Worm (Caenorhabditis elegans) whole organism, L2 larva: ENCODE results near the gene gei-14.

ENCODE experiments used
- C34F6.9 ChIP-seq: fragments of 150-350 bp; optimal IDR thresholded peaks from 2 replicates; lab custom pipeline; 2014; ENCODE audit warnings: missing biosample characterization, missing genetic modification characterization
- F13H6.1 ChIP-seq: sonication (generic microtip); optimal IDR thresholded peaks from 2 replicates; lab custom pipeline; 2016; ENCODE audit warnings: missing genetic modification characterization, missing compliant biosample characterization
- Y55F3AM.14 ChIP-seq: fragments of 200-800 bp; sonication (Bioruptor generic); optimal IDR thresholded peaks from 2 replicates; lab custom pipeline; 2018; ENCODE audit warnings: mild to moderate bottlenecking, missing genetic modification characterization, missing compliant biosample characterization
- alr-1 ChIP-seq: fragments of 150-350 bp; optimal IDR thresholded peaks from 2 replicates; lab custom pipeline; 2014; ENCODE audit warnings: missing biosample characterization, missing genetic modification characterization
- aly-2 ChIP-seq: fragments of 150-350 bp; optimal IDR thresholded peaks from 2 replicates; lab custom pipeline; 2014; ENCODE audit warnings: missing biosample characterization, missing genetic modification characterization
- ama-1 ChIP-seq: fragments of 150-350 bp; optimal IDR thresholded peaks from 2 replicates; lab custom pipeline; 2018; ENCODE audit warnings: inconsistent platforms
- blmp-1 ChIP-seq: sonication (generic microtip); optimal IDR thresholded peaks from 2 replicates; lab custom pipeline; 2017; ENCODE audit warnings: missing genetic modification characterization, mild to moderate bottlenecking, missing compliant biosample characterization, antibody characterized with exemption, moderate library complexity; ENCODE audit not compliant: insufficient read depth
- ceh-16 ChIP-seq: fragments of 150-350 bp; optimal IDR thresholded peaks from 2 replicates; lab custom pipeline; 2014; ENCODE audit warnings: missing biosample characterization, missing genetic modification characterization
- crh-2 ChIP-seq: sonication (generic microtip); optimal IDR thresholded peaks from 2 replicates; lab custom pipeline; 2017; ENCODE audit warnings: missing biosample characterization, missing genetic modification characterization
- egl-27 ChIP-seq: sonication (generic microtip); optimal IDR thresholded peaks from 3 replicates; lab custom pipeline; 2017; ENCODE audit warnings: missing biosample characterization, missing genetic modification reagents, missing genetic modification characterization
- elt-1 ChIP-seq: fragments of 150-350 bp; optimal IDR thresholded peaks from 2 replicates; lab custom pipeline; 2014; ENCODE audit warnings: missing biosample characterization, missing genetic modification characterization
- elt-3 ChIP-seq: sonication (generic microtip); optimal IDR thresholded peaks from 2 replicates; lab custom pipeline; 2017; ENCODE audit warnings: missing biosample characterization, missing genetic modification characterization
- gmeb-1 ChIP-seq: fragments of 150-350 bp; optimal IDR thresholded peaks from 2 replicates; lab custom pipeline; 2014; ENCODE audit warnings: missing biosample characterization, missing genetic modification characterization
- lin-11 ChIP-seq: fragments of 150-350 bp; sonication (generic microtip); optimal IDR thresholded peaks from 2 replicates; lab custom pipeline; 2014; ENCODE audit warnings: missing biosample characterization, missing genetic modification characterization, inconsistent platforms, mixed read lengths
- lin-13 ChIP-seq: fragments of 150-350 bp; optimal IDR thresholded peaks from 2 replicates; lab custom pipeline; 2014; ENCODE audit warnings: missing biosample characterization, missing genetic modification reagents, missing genetic modification characterization
- lin-39 ChIP-seq: fragments of 150-350 bp; optimal IDR thresholded peaks from 2 replicates; lab custom pipeline; 2014; ENCODE audit warnings: missing biosample characterization, missing genetic modification reagents, missing genetic modification characterization
- lsy-2 ChIP-seq, 2 experiments: fragments of 150-350 bp in 1 of 2; sonication (generic microtip) in 1 of 2; optimal IDR thresholded peaks; 2 replicates each; lab custom pipeline; 2014 to 2017; ENCODE audit warnings: missing biosample characterization in 2 of 2, missing genetic modification characterization in 2 of 2
- mab-5 ChIP-seq: fragments of 150-350 bp; optimal IDR thresholded peaks from 2 replicates; lab custom pipeline; 2014; ENCODE audit warnings: missing biosample characterization, missing genetic modification characterization
- nhr-12 ChIP-seq: fragments of 150-350 bp; optimal IDR thresholded peaks from 2 replicates; lab custom pipeline; 2014; ENCODE audit warnings: missing biosample characterization, missing genetic modification characterization
- nhr-23 ChIP-seq: fragments of 150-350 bp; optimal IDR thresholded peaks from 2 replicates; lab custom pipeline; 2014; ENCODE audit warnings: missing biosample characterization, missing genetic modification reagents, missing genetic modification characterization
- nhr-237 ChIP-seq: fragments of 150-350 bp; optimal IDR thresholded peaks from 2 replicates; lab custom pipeline; 2014; ENCODE audit warnings: missing biosample characterization, missing genetic modification characterization
- nhr-6 ChIP-seq: fragments of 150-350 bp; optimal IDR thresholded peaks from 2 replicates; lab custom pipeline; 2014; ENCODE audit warnings: missing biosample characterization, missing genetic modification characterization
- peb-1 ChIP-seq: fragments of 150-350 bp; optimal IDR thresholded peaks from 2 replicates; lab custom pipeline; 2014; ENCODE audit warnings: missing biosample characterization, missing genetic modification characterization
- sem-4 ChIP-seq: fragments of 150-350 bp; optimal IDR thresholded peaks from 2 replicates; lab custom pipeline; 2014; ENCODE audit warnings: missing biosample characterization, missing genetic modification reagents, missing genetic modification characterization
- skn-1 ChIP-seq: sonication (generic microtip); optimal IDR thresholded peaks from 2 replicates; lab custom pipeline; 2017; ENCODE audit warnings: missing biosample characterization, missing genetic modification characterization
- sma-3 ChIP-seq: sonication (generic microtip); optimal IDR thresholded peaks from 2 replicates; lab custom pipeline; 2016; ENCODE audit warnings: missing genetic modification reagents, missing genetic modification characterization, missing compliant biosample characterization
- sma-9 ChIP-seq, 2 experiments: fragments of 150-350 bp in 1 of 2; sonication (generic microtip) in 1 of 2; optimal IDR thresholded peaks; 2 replicates each; lab custom pipeline; 2014 to 2016; ENCODE audit warnings: missing genetic modification characterization in 2 of 2, mild to moderate bottlenecking in 1 of 2, missing biosample characterization in 1 of 2, missing compliant biosample characterization in 1 of 2, missing genetic modification reagents in 1 of 2, moderate library complexity in 1 of 2
- snpc-4 ChIP-seq: fragments of 150-350 bp; optimal IDR thresholded peaks from 2 replicates; lab custom pipeline; 2014; ENCODE audit warnings: missing biosample characterization, missing genetic modification characterization
- unc-55 ChIP-seq: fragments of 150-350 bp; sonication (generic microtip); optimal IDR thresholded peaks from 3 replicates; lab custom pipeline; 2014; ENCODE audit warnings: missing biosample characterization, missing genetic modification reagents, missing genetic modification characterization
- unc-62 ChIP-seq: fragments of 150-350 bp; optimal IDR thresholded peaks from 2 replicates; lab custom pipeline; 2014; ENCODE audit warnings: missing biosample characterization, missing genetic modification reagents, missing genetic modification characterization
- ztf-1 ChIP-seq: fragments of 200-800 bp; sonication (Bioruptor generic); conservative IDR thresholded peaks from 2 replicates; pipeline ENCODE4 v1.3.6; 2022; ENCODE audit warnings: missing genetic modification characterization, missing compliant biosample characterization
- ztf-11 ChIP-seq: sonication (generic microtip); optimal IDR thresholded peaks from 2 replicates; lab custom pipeline; 2017; ENCODE audit warnings: missing biosample characterization, missing genetic modification characterization
- ztf-4 ChIP-seq: fragments of 150-350 bp; optimal IDR thresholded peaks from 2 replicates; lab custom pipeline; 2014; ENCODE audit warnings: missing biosample characterization, missing genetic modification characterization

The gei-14 gene

ce11 chrII:8311484-8311883, 35.5 kb upstream of the gei-14 start:
- TF ChIP-seq mab-5 (tag; lab: Kevin White, UChicago): peak; percentile 29
- TF ChIP-seq unc-55 (GFP tag; lab: Kevin White, UChicago): peak; percentile 55
- TF ChIP-seq sma-9 (GFP tag; optimal IDR thresholded peaks at IDR 0.05; lab: Kevin White, UChicago): no peak
- no peak for TF ChIP-seq sma-9 (tag; optimal IDR thresholded peaks at IDR 0.05; lab: Kevin White, UChicago)
- TF ChIP-seq nhr-6 (tag; lab: Kevin White, UChicago): no peak
- TF ChIP-seq, all 48 proteins: peak for 2

- TF ChIP-seq nhr-237 (no peak), lin-39 (tag; lab: Kevin White, UChicago) (no peak), F13H6.1 (tag; lab: Kevin White, UChicago) (no peak), crh-2 (tag; lab: Kevin White, UChicago) (no peak), nhr-12 (tag; lab: Kevin White, UChicago) (no peak), lin-11 (no peak), skn-1 (tag; lab: Kevin White, UChicago) (no peak), sma-9 (GFP tag; optimal IDR thresholded peaks at IDR 0.05; lab: Kevin White, UChicago) (no peak), sma-9 (tag; optimal IDR thresholded peaks at IDR 0.05; lab: Kevin White, UChicago) (no peak), ztf-4 (tag; lab: Kevin White, UChicago) (no peak), nhr-6 (tag; lab: Kevin White, UChicago) (no peak), lin-13 (GFP tag; lab: Kevin White, UChicago) (no peak), alr-1 (tag; lab: Kevin White, UChicago) (no peak)
Measured at ce11 chrII:8308314-8308713, 32.3 kb upstream of the gei-14 start.

ce11 chrII:8295296-8295695, 19.3 kb upstream of the gei-14 start, which contains the start of gene nlp-55:
nlp-55 (minus strand) TSS chrII:8295396.
- no peak for TF ChIP-seq alr-1 (tag; lab: Kevin White, UChicago)
- no peak for TF ChIP-seq ztf-1
- TF ChIP-seq, all 48 proteins: peak for 0

ce11 chrII:8285837-8286236, 9.8 kb upstream of the gei-14 start:
- TF ChIP-seq ama-1 (lab: Kevin White, UChicago): peak; percentile 42

- TF ChIP-seq ztf-11 (tag; lab: Kevin White, UChicago) (no peak), F13H6.1 (tag; lab: Kevin White, UChicago) (no peak), lsy-2 (tag; optimal IDR thresholded peaks at IDR 0.05; lab: Kevin White, UChicago) (peak in 1 of 2 experiments; percentile 73), egl-27 (tag; lab: Kevin White, UChicago) (no peak), blmp-1 (tag; lab: Kevin White, UChicago) (no peak), lin-39 (tag; lab: Kevin White, UChicago) (no peak), nhr-237 (no peak), sem-4 (tag; lab: Kevin White, UChicago) (no peak), ztf-1 (no peak), elt-3 (tag; lab: Kevin White, UChicago) (no peak), sma-3 (GFP tag; lab: Kevin White, UChicago) (no peak), ceh-16 (tag; lab: Kevin White, UChicago) (no peak), nhr-12 (tag; lab: Kevin White, UChicago) (no peak), snpc-4 (tag; lab: Kevin White, UChicago) (no peak), alr-1 (tag; lab: Kevin White, UChicago) (no peak), unc-62 (GFP tag; lab: Kevin White, UChicago) (no peak), nhr-6 (tag; lab: Kevin White, UChicago) (no peak), skn-1 (tag; lab: Kevin White, UChicago) (no peak), unc-55 (GFP tag; lab: Kevin White, UChicago) (no peak), aly-2 (tag; lab: Kevin White, UChicago) (no peak), sma-9 (GFP tag; optimal IDR thresholded peaks at IDR 0.05; lab: Kevin White, UChicago) (no peak), sma-9 (tag; optimal IDR thresholded peaks at IDR 0.05; lab: Kevin White, UChicago) (no peak), nhr-23 (tag; lab: Kevin White, UChicago) (no peak), Y55F3AM.14 (GFP tag; lab: Kevin White, UChicago) (no peak), crh-2 (tag; lab: Kevin White, UChicago) (no peak), lin-13 (GFP tag; lab: Kevin White, UChicago) (peak; percentile 6), C34F6.9 (peak; percentile 54), lin-11 (no peak), gmeb-1 (tag; lab: Kevin White, UChicago) (peak; percentile 0), ztf-4 (tag; lab: Kevin White, UChicago) (no peak), elt-1 (tag; lab: Kevin White, UChicago) (no peak), peb-1 (tag; lab: Kevin White, UChicago) (no peak)
- TF ChIP-seq, all 48 proteins: peak for 4
Measured at ce11 chrII:8283158-8283717, 7.2 kb upstream of the gei-14 start, which contains the start of the genes nst-1 and cct-4. nst-1 (minus strand) TSS chrII:8283208. cct-4 (plus strand) TSS chrII:8283667.
